Worm (Caenorhabditis elegans) whole organism, L4 larva: ENCODE measurements around the gene F20C5.5.

Experiments
- F10B5.3 ChIP-seq: sonication (generic microtip); optimal IDR thresholded peaks from 2 replicates; lab custom pipeline; 2016; ENCODE audit warnings: mild to moderate bottlenecking, missing genetic modification characterization, missing compliant biosample characterization
- F44E2.7 ChIP-seq: fragments of 200-800 bp; sonication (Bioruptor generic); IDR thresholded peaks from 2 replicates; pipeline ENCODE4 v2.1.2; 2022; ENCODE audit warnings: missing genetic modification characterization, missing compliant biosample characterization
- mdl-1 ChIP-seq, 2 experiments: fragments of 150-350 bp in 1 of 2; sonication (generic microtip) in 1 of 2; optimal IDR thresholded peaks; 2 replicates each; lab custom pipeline; 2014 to 2017; ENCODE audit warnings: missing biosample characterization in 2 of 2, missing genetic modification characterization in 2 of 2
- nhr-42 ChIP-seq: fragments of 200-800 bp; sonication (Bioruptor generic); IDR thresholded peaks from 2 replicates; pipeline ENCODE4 v1.3.6; 2022; ENCODE audit warnings: missing genetic modification characterization, missing compliant biosample characterization
- nhr-77 ChIP-seq: fragments of 150-350 bp; optimal IDR thresholded peaks from 2 replicates; lab custom pipeline; 2014; ENCODE audit warnings: missing biosample characterization, missing genetic modification characterization
- snpc-4 ChIP-seq: fragments of 150-350 bp; optimal IDR thresholded peaks from 2 replicates; lab custom pipeline; 2014; ENCODE audit warnings: missing biosample characterization, missing genetic modification characterization

ce11 chrIV:8722801-8723200, 46.6 kb downstream of the F20C5.5 start:
- TF ChIP-seq nhr-77: no peak
- TF ChIP-seq mdl-1 (tag; optimal IDR thresholded peaks at IDR 0.05; lab: Kevin White, UChicago): no peak
- no peak for TF ChIP-seq snpc-4 (tag; lab: Kevin White, UChicago)
- TF ChIP-seq F44E2.7 (GFP tag; lab: Robert Waterston, UW): no peak
- no peak for TF ChIP-seq F10B5.3 (tag; lab: Kevin White, UChicago)
- TF ChIP-seq nhr-42 (GFP tag; lab: Robert Waterston, UW): no peak
